Worm (Caenorhabditis elegans): ENCODE data around the gene srbc-68.

- no peak for TF ChIP-seq med-1 (GFP tag; optimal IDR thresholded peaks at IDR 0.05; ENCODE audit: insufficient read depth)
- TF ChIP-seq flt-1 (GFP tag; IDR thresholded peaks at IDR 0.05), result no peak
- TF ChIP-seq ztf-23 (GFP tag; IDR thresholded peaks at IDR 0.05), result no peak
- TF ChIP-seq ztf-29 (GFP tag; IDR thresholded peaks at IDR 0.05), result no peak
Measured at ce11 chrV:3580385-3580784, 34.0 kb upstream of the srbc-68 start.

All from whole organism, midembryonic.